Fruit fly (Drosophila melanogaster): ENCODE measurements around the gene CG13841.

Gene CG13841

DNA sequence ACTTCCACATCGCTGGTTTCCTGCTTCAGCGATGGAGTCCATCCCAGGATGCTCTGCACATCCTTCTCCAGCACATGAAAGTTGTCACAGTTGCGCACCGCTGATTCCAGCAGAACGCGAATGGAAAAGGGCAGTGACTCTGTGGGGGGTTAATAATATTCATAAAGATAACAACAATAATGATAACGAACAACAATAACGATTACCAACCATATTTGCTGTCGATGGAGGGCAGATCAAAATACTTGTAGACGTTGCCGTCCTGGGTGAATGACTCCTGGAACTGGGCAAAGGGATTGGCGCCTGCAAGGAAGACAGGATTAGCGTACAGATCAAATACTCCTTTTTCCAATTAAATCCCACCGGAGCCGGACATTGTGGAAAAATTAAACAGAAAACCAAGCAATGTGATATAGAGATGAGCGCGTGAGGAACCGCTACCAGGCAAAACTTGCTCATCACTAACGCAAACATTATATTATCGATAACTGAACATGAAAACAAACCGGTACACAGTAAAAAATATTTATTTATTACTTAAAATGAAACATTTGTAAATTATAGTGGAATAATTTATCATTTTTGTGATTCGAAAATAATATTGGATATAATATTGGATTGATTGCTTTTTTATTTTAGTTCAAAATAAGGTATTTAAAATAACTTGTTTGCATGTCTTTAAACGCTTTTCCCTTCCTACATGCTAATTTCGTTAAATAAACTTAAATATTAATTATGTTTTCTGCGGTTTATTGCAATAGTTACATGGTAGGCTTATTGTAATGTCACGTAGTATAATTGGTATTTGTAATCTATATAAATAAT, 43.1 kb downstream of the CG13841 start, which contains the start of gene Irp-1A (continued):
- peak in 1 of 2 experiments; percentile 23 for TF ChIP-seq Hr78 (GFP tag; optimal IDR thresholded peaks at IDR 0.05)
- TF ChIP-seq CG34224 (GFP tag; IDR thresholded peaks at IDR 0.05; ENCODE audit: partially characterized antibody) = peak; percentile 86
- TF ChIP-seq Hr39 (optimal IDR thresholded peaks at IDR 0.05) = no peak
- peak; percentile 60 for TF ChIP-seq az2 (GFP tag; optimal IDR thresholded peaks at IDR 0.05)
- TF ChIP-seq Atf3 (GFP tag; optimal IDR thresholded peaks at IDR 0.05) = no peak
- TF ChIP-seq tna (GFP tag; IDR thresholded peaks at IDR 0.05; ENCODE audit: partially characterized antibody) = peak; percentile 62
- TF ChIP-seq dmrt11E (tag; optimal IDR thresholded peaks at IDR 0.05) = peak; percentile 76
- peak; percentile 81 for TF ChIP-seq CG13424 (tag; optimal IDR thresholded peaks at IDR 0.05)
- no peak for TF ChIP-seq crol (GFP tag; IDR thresholded peaks at IDR 0.05)
- no peak for TF ChIP-seq jumu (GFP tag; optimal IDR thresholded peaks at IDR 0.05)
- no peak for TF ChIP-seq tll (GFP tag; optimal IDR thresholded peaks at IDR 0.05)
- TF ChIP-seq CG4282 (GFP tag; optimal IDR thresholded peaks at IDR 0.05) = no peak
- peak; percentile 53 for TF ChIP-seq fd3F (GFP tag; optimal IDR thresholded peaks at IDR 0.05)
- no peak for TF ChIP-seq CG30431 (GFP tag; optimal IDR thresholded peaks at IDR 0.05)
- TF ChIP-seq grau (tag; optimal IDR thresholded peaks at IDR 0.05) = peak; percentile 85
- TF ChIP-seq CG3407 (GFP tag; optimal IDR thresholded peaks at IDR 0.05) = peak; percentile 44
- no peak for TF ChIP-seq CG17912 (GFP tag; optimal IDR thresholded peaks at IDR 0.05)
- TF ChIP-seq chm (GFP tag; IDR thresholded peaks at IDR 0.05) = no peak
- TF ChIP-seq H2.0 (GFP tag; IDR thresholded peaks at IDR 0.05) = peak; percentile 67
- no peak for TF ChIP-seq CG7745 (tag; optimal IDR thresholded peaks at IDR 0.05)
- no peak for TF ChIP-seq CG8089 (GFP tag; optimal IDR thresholded peaks at IDR 0.05)
- TF ChIP-seq Opbp (GFP tag; IDR thresholded peaks at IDR 0.05; ENCODE audit: partially characterized antibody) = peak; percentile 85
- TF ChIP-seq seq (GFP tag; IDR thresholded peaks at IDR 0.05) = no peak
- TF ChIP-seq p53 (GFP tag; optimal IDR thresholded peaks at IDR 0.05) = no peak
- peak; percentile 55 for TF ChIP-seq bcd (GFP tag; optimal IDR thresholded peaks at IDR 0.05)
- TF ChIP-seq trh (GFP tag; optimal IDR thresholded peaks at IDR 0.05) = no peak
- 0 out of 2 replicates have a peak, but pooled peaks have one; percentile 22 for TF ChIP-seq CG17612 (GFP tag; IDR thresholded peaks at IDR 0.05)
- TF ChIP-seq CG17829 (tag; optimal IDR thresholded peaks at IDR 0.05) = peak; percentile 81
- peak; percentile 25; the same call in 1 of the 2 replicates for TF ChIP-seq CG4404 (GFP tag; IDR thresholded peaks at IDR 0.05)
- no peak; the same call in 1 of the 2 replicates for TF ChIP-seq ara (GFP tag; IDR thresholded peaks at IDR 0.05)
- TF ChIP-seq Vsx1 (GFP tag; optimal IDR thresholded peaks at IDR 0.05) = peak; percentile 57
- peak; percentile 61 for TF ChIP-seq CG1603 (tag; optimal IDR thresholded peaks at IDR 0.05)
- TF ChIP-seq ase (GFP tag; IDR thresholded peaks at IDR 0.05) = peak; percentile 59; the same call in 2 of the 3 replicates
- peak; percentile 58 for TF ChIP-seq mam (GFP tag; optimal IDR thresholded peaks at IDR 0.05)
- TF ChIP-seq NfI (GFP tag; optimal IDR thresholded peaks at IDR 0.05) = peak; percentile 62
- peak; percentile 90 for TF ChIP-seq vvl (GFP tag; IDR thresholded peaks at IDR 0.05)
- no peak for TF ChIP-seq Doc2 (GFP tag; IDR thresholded peaks at IDR 0.05)
- TF ChIP-seq Usf (GFP tag; optimal IDR thresholded peaks at IDR 0.05) = peak; percentile 13
- peak; percentile 43; the same call in 1 of the 3 replicates for TF ChIP-seq B-H1 (GFP tag; IDR thresholded peaks at IDR 0.05)
- TF ChIP-seq CG10565 (GFP tag; optimal IDR thresholded peaks at IDR 0.05) = no peak
- no peak for TF ChIP-seq Gsc (GFP tag; IDR thresholded peaks at IDR 0.05)
- peak; percentile 7 for TF ChIP-seq pum (GFP tag; optimal IDR thresholded peaks at IDR 0.05)
- peak; percentile 76 for TF ChIP-seq CG8388 (GFP tag; optimal IDR thresholded peaks at IDR 0.05)
- TF ChIP-seq CG43689 (GFP tag; IDR thresholded peaks at IDR 0.05) = no peak
- TF ChIP-seq CG13287 (GFP tag; IDR thresholded peaks at IDR 0.05; ENCODE audit: partially characterized antibody) = peak; percentile 89
- peak in 1 of 2 experiments; percentile 83 for TF ChIP-seq bsh (GFP tag; optimal IDR thresholded peaks at IDR 0.05)
- TF ChIP-seq CG11398 (GFP tag; optimal IDR thresholded peaks at IDR 0.05) = no peak
- TF ChIP-seq nom (GFP tag; optimal IDR thresholded peaks at IDR 0.05) = peak; percentile 35
